In genomic region chr3R:29557555-29557954, dm6 we compare ENCODE assay signal across 2 fruit fly cellular contexts.
TF ChIP-seq lines count a peak whose summit lies in the region.

No protein-coding gene starts in this region.

- TF ChIP-seq CTCF in whole organism, embryonic (GFP tag; optimal IDR thresholded peaks at IDR 0.05; lab: Kevin White, UChicago): no peak

TF ChIP-seq in whole organism, embryonic, 481 proteins besides CTCF, POLR2A, EP300 and RAD21:
- TF ChIP-seq Hr39 (optimal IDR thresholded peaks at IDR 0.05; lab: Kevin White, UChicago): peak; percentile 66
- no peak for TF ChIP-seq corto (GFP tag; optimal IDR thresholded peaks at IDR 0.05; lab: Kevin White, UChicago)
- TF ChIP-seq CG8478 (optimal IDR thresholded peaks at IDR 0.05; lab: Kevin White, UChicago): no peak
- no peak for TF ChIP-seq CG7556 (GFP tag; optimal IDR thresholded peaks at IDR 0.05; lab: Kevin White, UChicago)
- TF ChIP-seq CG1603 (tag; optimal IDR thresholded peaks at IDR 0.05; lab: Kevin White, UChicago): no peak

TF ChIP-seq in whole organism, wandering third instar larva, 38 proteins besides CTCF, POLR2A, EP300 and RAD21:
- TF ChIP-seq sage (GFP tag; optimal IDR thresholded peaks at IDR 0.05; lab: Kevin White, UChicago) (no peak), Dfd (GFP tag; optimal IDR thresholded peaks at IDR 0.05; lab: Kevin White, UChicago) (peak; percentile 74), HLH106 (tag; optimal IDR thresholded peaks at IDR 0.05; lab: Kevin White, UChicago) (no peak), Mio (GFP tag; optimal IDR thresholded peaks at IDR 0.05; lab: Kevin White, UChicago) (no peak), Hr78 (GFP tag; optimal IDR thresholded peaks at IDR 0.05; lab: Kevin White, UChicago) (no peak)

Comparison
In these comparisons a context has a peak if more than half of its experiments do, and no peak if none do; other contexts are left out.
1. Of the 10 proteins assayed by ChIP-seq in both whole organism, embryonic and whole organism, wandering third instar larva: peak only in whole organism, embryonic: none; only in whole organism, wandering third instar larva: Dfd; in both: none; in neither: 9.